Worm (Caenorhabditis elegans) whole organism, L1 larva: ENCODE data around the gene Y43H11AL.1.

Source experiments
- C04F5.9 ChIP-seq: sonication (generic microtip); optimal IDR thresholded peaks from 2 replicates; lab custom pipeline; 2016; ENCODE audit warnings: missing genetic modification characterization, missing compliant biosample characterization
- F16B12.6 ChIP-seq: fragments of 150-350 bp; optimal IDR thresholded peaks from 2 replicates; lab custom pipeline; 2014; ENCODE audit warnings: missing biosample characterization, missing genetic modification characterization
- Y116A8C.19 ChIP-seq: sonication (generic microtip); optimal IDR thresholded peaks from 2 replicates; lab custom pipeline; 2016; ENCODE audit warnings: missing compliant biosample characterization, missing genetic modification characterization, borderline replicate concordance
- aha-1 ChIP-seq: fragments of 150-350 bp; optimal IDR thresholded peaks from 2 replicates; lab custom pipeline; 2014; ENCODE audit warnings: missing biosample characterization, missing genetic modification characterization
- aly-2 ChIP-seq: fragments of 150-350 bp; optimal IDR thresholded peaks from 2 replicates; lab custom pipeline; 2014; ENCODE audit warnings: missing biosample characterization, missing genetic modification characterization
- ceh-82 ChIP-seq, 3 experiments: fragments of 150-350 bp in 1 of 3; sonication (generic microtip) in 2 of 3; optimal IDR thresholded peaks; 2 replicates each; lab custom pipeline; 2014 to 2017; ENCODE audit warnings: missing biosample characterization in 3 of 3, missing genetic modification characterization in 3 of 3
- ceh-88 ChIP-seq: fragments of 200-800 bp; sonication (Bioruptor generic); IDR thresholded peaks from 2 replicates; pipeline ENCODE4 v1.3.6; 2022; ENCODE audit warnings: missing genetic modification characterization, missing compliant biosample characterization
- dsc-1 ChIP-seq: sonication (generic microtip); optimal IDR thresholded peaks from 2 replicates; lab custom pipeline; 2016; ENCODE audit warnings: mild to moderate bottlenecking, missing genetic modification characterization, missing compliant biosample characterization
- efl-1 ChIP-seq, 4 experiments: fragments of 150-350 bp; optimal IDR thresholded peaks in 3 of 4; peaks in 1 of 4; 1 replicate in 1 of 4; 2 replicates in 3 of 4; lab custom pipeline; 2014; ENCODE audit warnings: missing biosample characterization in 2 of 4, missing genetic modification characterization in 2 of 4, missing genetic modification reagents in 2 of 4
- efl-3 ChIP-seq: fragments of 200-800 bp; sonication (Bioruptor generic); optimal IDR thresholded peaks from 2 replicates; lab custom pipeline; 2018; ENCODE audit warnings: mild to moderate bottlenecking, missing genetic modification characterization, missing compliant biosample characterization
- egl-13 ChIP-seq: sonication (generic microtip); optimal IDR thresholded peaks from 2 replicates; lab custom pipeline; 2016; ENCODE audit warnings: missing genotype, missing genetic modification reagents, missing genetic modification characterization, missing compliant biosample characterization
- egl-27 ChIP-seq, 2 experiments: fragments of 150-350 bp in 1 of 2; sonication (generic microtip); optimal IDR thresholded peaks; 3 replicates each; lab custom pipeline; 2017 to 2018; ENCODE audit warnings: missing biosample characterization in 2 of 2, missing genetic modification characterization in 2 of 2, missing genetic modification reagents in 2 of 2
- elt-2 ChIP-seq: sonication (generic microtip); optimal IDR thresholded peaks from 2 replicates; lab custom pipeline; 2016; ENCODE audit warnings: missing genetic modification characterization, mild to moderate bottlenecking, inconsistent platforms, missing compliant biosample characterization, missing genetic modification reagents
- ets-5 ChIP-seq: fragments of 200-800 bp; sonication (Bioruptor generic); IDR thresholded peaks from 2 replicates; pipeline ENCODE4 v1.3.6; 2022; ENCODE audit warnings: missing genetic modification characterization, missing compliant biosample characterization
- fkh-10 ChIP-seq: sonication (generic microtip); optimal IDR thresholded peaks from 2 replicates; lab custom pipeline; 2017; ENCODE audit warnings: missing biosample characterization, missing genetic modification reagents, missing genetic modification characterization
- fkh-4 ChIP-seq: sonication (generic microtip); optimal IDR thresholded peaks from 2 replicates; lab custom pipeline; 2016; ENCODE audit warnings: missing compliant biosample characterization, missing genetic modification characterization, borderline replicate concordance
- fkh-8 ChIP-seq: sonication (generic microtip); optimal IDR thresholded peaks from 2 replicates; lab custom pipeline; 2016; ENCODE audit warnings: mild to moderate bottlenecking, missing genetic modification characterization, missing compliant biosample characterization
- grh-1 ChIP-seq: fragments of 200-800 bp; sonication (Bioruptor generic); IDR thresholded peaks from 2 replicates; pipeline ENCODE4 v1.3.6; 2022; ENCODE audit warnings: missing genetic modification reagents, missing genetic modification characterization, missing compliant biosample characterization
- hlh-4 ChIP-seq: sonication (generic microtip); optimal IDR thresholded peaks from 2 replicates; lab custom pipeline; 2016; ENCODE audit warnings: mild to moderate bottlenecking, missing genetic modification characterization, missing compliant biosample characterization
- lin-13 ChIP-seq: fragments of 150-350 bp; optimal IDR thresholded peaks from 2 replicates; lab custom pipeline; 2014; ENCODE audit warnings: missing biosample characterization, missing genetic modification reagents, missing genetic modification characterization
- lin-14 ChIP-seq: fragments of 200-800 bp; sonication (Bioruptor generic); optimal IDR thresholded peaks from 2 replicates; lab custom pipeline; 2018; ENCODE audit warnings: mild to moderate bottlenecking, missing genetic modification characterization, moderate library complexity, missing compliant biosample characterization
- lin-15B ChIP-seq: fragments of 150-350 bp; sonication (generic microtip); optimal IDR thresholded peaks from 3 replicates; lab custom pipeline; 2014; ENCODE audit warnings: missing biosample characterization, missing genetic modification characterization
- lin-39 ChIP-seq: fragments of 150-350 bp; optimal IDR thresholded peaks from 2 replicates; lab custom pipeline; 2014; ENCODE audit warnings: missing biosample characterization, missing genetic modification reagents, missing genetic modification characterization
- mab-9 ChIP-seq: fragments of 200-800 bp; sonication (Bioruptor generic); IDR thresholded peaks from 2 replicates; pipeline ENCODE4 v1.3.6; 2022; ENCODE audit warnings: missing genetic modification reagents, missing genetic modification characterization, missing compliant biosample characterization
- mdl-1 ChIP-seq, 2 experiments: fragments of 150-350 bp; optimal IDR thresholded peaks; 2 replicates each; lab custom pipeline; 2014 to 2017; ENCODE audit warnings: missing biosample characterization in 2 of 2, missing genetic modification characterization in 2 of 2, inconsistent platforms in 1 of 2
- mef-2 ChIP-seq: fragments of 150-350 bp; optimal IDR thresholded peaks from 2 replicates; lab custom pipeline; 2014; ENCODE audit warnings: missing biosample characterization, missing genetic modification characterization
- nhr-11 ChIP-seq: fragments of 150-350 bp; optimal IDR thresholded peaks from 2 replicates; lab custom pipeline; 2014; ENCODE audit warnings: missing biosample characterization, missing genetic modification characterization
- nhr-12 ChIP-seq: sonication (generic microtip); optimal IDR thresholded peaks from 2 replicates; lab custom pipeline; 2017; ENCODE audit warnings: missing biosample characterization, missing genetic modification characterization
- nhr-20 ChIP-seq: sonication (generic microtip); optimal IDR thresholded peaks from 2 replicates; lab custom pipeline; 2016; ENCODE audit warnings: mild to moderate bottlenecking, missing genetic modification characterization, missing compliant biosample characterization
- nhr-77 ChIP-seq: fragments of 150-350 bp; optimal IDR thresholded peaks from 2 replicates; lab custom pipeline; 2014; ENCODE audit warnings: missing biosample characterization, missing genetic modification characterization
- nhr-84 ChIP-seq: sonication (generic microtip); optimal IDR thresholded peaks from 2 replicates; lab custom pipeline; 2017; ENCODE audit warnings: missing biosample characterization, missing genetic modification characterization
- nhr-85 ChIP-seq: sonication (generic microtip); peaks from one replicate; lab custom pipeline; 2016; ENCODE audit warnings: missing genetic modification characterization, inconsistent platforms, missing compliant biosample characterization
- nhr-90 ChIP-seq: sonication (generic microtip); optimal IDR thresholded peaks from 2 replicates; lab custom pipeline; 2016; ENCODE audit warnings: mild to moderate bottlenecking, missing genetic modification characterization, missing compliant biosample characterization; ENCODE audit not compliant: poor library complexity
- skn-1 ChIP-seq: fragments of 150-350 bp; optimal IDR thresholded peaks from 2 replicates; lab custom pipeline; 2014; ENCODE audit warnings: missing biosample characterization, missing genetic modification characterization
- sox-4 ChIP-seq: sonication (generic microtip); optimal IDR thresholded peaks from 2 replicates; lab custom pipeline; 2016; ENCODE audit warnings: missing genetic modification characterization, missing compliant biosample characterization
- sptf-1 ChIP-seq: fragments of 150-350 bp; optimal IDR thresholded peaks from 2 replicates; lab custom pipeline; 2014; ENCODE audit warnings: missing biosample characterization, missing genetic modification characterization
- tbx-2 ChIP-seq: sonication (generic microtip); optimal IDR thresholded peaks from 2 replicates; lab custom pipeline; 2016; ENCODE audit warnings: missing genetic modification characterization, missing compliant biosample characterization
- unc-130 ChIP-seq: fragments of 150-350 bp; optimal IDR thresholded peaks from 2 replicates; lab custom pipeline; 2017; ENCODE audit warnings: missing biosample characterization, missing genetic modification characterization, inconsistent platforms
- unc-30 ChIP-seq: sonication (generic microtip); optimal IDR thresholded peaks from 2 replicates; lab custom pipeline; 2017; ENCODE audit warnings: missing biosample characterization, missing genetic modification characterization
- unc-62 ChIP-seq: fragments of 150-350 bp; optimal IDR thresholded peaks from 2 replicates; lab custom pipeline; 2014; ENCODE audit warnings: missing biosample characterization, missing genetic modification reagents, missing genetic modification characterization
- vab-15 ChIP-seq: sonication (generic microtip); optimal IDR thresholded peaks from 2 replicates; lab custom pipeline; 2017; ENCODE audit warnings: missing genotype, mild to moderate bottlenecking, missing genetic modification characterization, missing compliant biosample characterization
- xbp-1 ChIP-seq: sonication (generic microtip); optimal IDR thresholded peaks from 2 replicates; lab custom pipeline; 2016; ENCODE audit warnings: missing genetic modification characterization, missing compliant biosample characterization
- zag-1 ChIP-seq: fragments of 150-350 bp; optimal IDR thresholded peaks from 2 replicates; lab custom pipeline; 2014; ENCODE audit warnings: missing biosample characterization, missing genetic modification characterization

The Y43H11AL.1 gene

ce11 chrII:221212-221611 lies 11.3 kb downstream of the Y43H11AL.1 start (continued):
- TF ChIP-seq skn-1 (tag; lab: Kevin White, UChicago), result peak; percentile 72

ce11 chrII:220602-221001 lies 11.9 kb downstream of the Y43H11AL.1 start, which contains the start of gene ubxn-3:
Gene ubxn-3, minus strand, starts transcription at chrII:220667.
- TF ChIP-seq unc-62, result no peak
- peak; percentile 87 for TF ChIP-seq skn-1 (tag; lab: Kevin White, UChicago)
- TF ChIP-seq, all 84 proteins: peak for 1

- TF ChIP-seq efl-1 (optimal IDR thresholded peaks at IDR 0.05; lab: Kevin White, UChicago) (no peak), efl-1 (GFP tag; optimal IDR thresholded peaks at IDR 0.05 in 1 of 2; lab: Kevin White, UChicago) (peak in 1 of 2 experiments; percentile 56), fkh-8 (tag; lab: Kevin White, UChicago) (no peak), aha-1 (no peak), unc-62 (no peak), grh-1 (no peak), ceh-88 (GFP tag; lab: Robert Waterston, UW) (no peak)
Observed at ce11 chrII:219846-220503, 12.6 kb downstream of the Y43H11AL.1 start.

ce11 chrII:217308-217707 lies 15.2 kb downstream of the Y43H11AL.1 start:
- TF ChIP-seq nhr-85 (tag; lab: Kevin White, UChicago) (peak; percentile 25), nhr-90 (tag; lab: Kevin White, UChicago) (no peak)

ce11 chrII:216598-216997 lies 15.9 kb downstream of the Y43H11AL.1 start, which contains the start of gene F48A11.4:
Gene F48A11.4, minus strand, starts transcription at chrII:216621.
- peak; percentile 65 for TF ChIP-seq fkh-4
- TF ChIP-seq ceh-88 (GFP tag; lab: Robert Waterston, UW), result peak; percentile 86
- peak; percentile 93 for TF ChIP-seq xbp-1 (tag; lab: Kevin White, UChicago)
- peak; percentile 96 to 97 (median 96) for TF ChIP-seq ceh-82 (tag; optimal IDR thresholded peaks at IDR 0.05; lab: Kevin White, UChicago)
- TF ChIP-seq lin-14 (GFP tag; lab: Kevin White, UChicago), result peak; percentile 93
- TF ChIP-seq efl-3, result peak; percentile 64
- TF ChIP-seq mab-9 (GFP tag; lab: Robert Waterston, UW), result peak; percentile 87
- TF ChIP-seq lin-39 (tag; lab: Kevin White, UChicago), result peak; percentile 95
- TF ChIP-seq mef-2 (tag; lab: Kevin White, UChicago), result peak; percentile 60
- peak; percentile 78 for TF ChIP-seq fkh-10 (GFP tag; lab: Kevin White, UChicago)
- TF ChIP-seq aha-1, result peak; percentile 81
- TF ChIP-seq unc-130 (tag; lab: Kevin White, UChicago), result peak; percentile 97
- TF ChIP-seq lin-13 (GFP tag; lab: Kevin White, UChicago), result peak; percentile 90
- no peak for TF ChIP-seq Y116A8C.19
- peak; percentile 95 for TF ChIP-seq skn-1 (tag; lab: Kevin White, UChicago)
- no peak for TF ChIP-seq egl-27 (tag; optimal IDR thresholded peaks at IDR 0.05; lab: Kevin White, UChicago)
- peak; percentile 96 for TF ChIP-seq dsc-1
- peak; percentile 69 for TF ChIP-seq vab-15 (tag; lab: Kevin White, UChicago)
- peak; percentile 54 for TF ChIP-seq zag-1 (tag; lab: Kevin White, UChicago)
- no peak for TF ChIP-seq ets-5 (GFP tag; lab: Robert Waterston, UW)
- TF ChIP-seq elt-2 (tag; lab: Kevin White, UChicago), result peak; percentile 82
- no peak for TF ChIP-seq hlh-4 (tag; lab: Kevin White, UChicago)
- peak in 1 of 2 experiments; percentile 85 for TF ChIP-seq mdl-1 (tag; optimal IDR thresholded peaks at IDR 0.05; lab: Kevin White, UChicago)
- TF ChIP-seq nhr-84, result no peak
- peak; percentile 88 for TF ChIP-seq aly-2 (tag; lab: Kevin White, UChicago)
- TF ChIP-seq nhr-11 (tag; lab: Kevin White, UChicago), result peak; percentile 91
- TF ChIP-seq C04F5.9 (tag; lab: Kevin White, UChicago), result peak; percentile 88
- TF ChIP-seq egl-13 (tag; lab: Kevin White, UChicago), result peak; percentile 90
- no peak for TF ChIP-seq nhr-12
- peak; percentile 74 for TF ChIP-seq F16B12.6 (tag; lab: Kevin White, UChicago)
- TF ChIP-seq unc-30 (tag; lab: Kevin White, UChicago), result peak; percentile 17
- peak; percentile 96 for TF ChIP-seq tbx-2 (tag; lab: Kevin White, UChicago)
- TF ChIP-seq nhr-20 (tag; lab: Kevin White, UChicago), result peak; percentile 95
- peak; percentile 93 for TF ChIP-seq nhr-77
- TF ChIP-seq lin-15B, result peak; percentile 97
- TF ChIP-seq grh-1, result peak; percentile 90
- TF ChIP-seq sptf-1 (tag; lab: Kevin White, UChicago), result no peak
- peak; percentile 89 for TF ChIP-seq sox-4 (tag; lab: Kevin White, UChicago)
